Fruit fly (Drosophila melanogaster) whole organism, prepupa: Measurements from ENCODE around the gene CG6659.
A peak's percentile ranks its signal among the peaks of the same experiment; 100 is the strongest.

Source experiments
- Blimp-1 ChIP-seq: fragments of 200-800 bp; sonication (Bioruptor generic); optimal IDR thresholded peaks from 3 replicates; lab custom pipeline; 2017; ENCODE audit warnings: missing biosample characterization, missing genetic modification characterization, mild to moderate bottlenecking, moderate library complexity, missing genetic modification reagents
- CG10631 ChIP-seq: fragments of 200-800 bp; sonication (Bioruptor generic); optimal IDR thresholded peaks from 2 replicates; lab custom pipeline; 2016; ENCODE audit warnings: missing biosample characterization, missing genetic modification characterization
- CG10669 ChIP-seq: fragments of 200-800 bp; sonication (Bioruptor generic); optimal IDR thresholded peaks from 3 replicates; lab custom pipeline; 2018; ENCODE audit warnings: missing biosample characterization, mild to moderate bottlenecking, missing genetic modification characterization, moderate library complexity
- CG11902 ChIP-seq: fragments of 200-800 bp; sonication (Bioruptor generic); optimal IDR thresholded peaks from 3 replicates; lab custom pipeline; 2016; ENCODE audit warnings: missing biosample characterization, missing genetic modification characterization
- CG15336 ChIP-seq: fragments of 200-800 bp; sonication (Bioruptor generic); IDR thresholded peaks from 2 replicates; pipeline ENCODE4 v1.3.6; 2022; ENCODE audit warnings: missing biosample characterization, missing genetic modification characterization
- CG1621 ChIP-seq: fragments of 200-800 bp; sonication (Bioruptor generic); optimal IDR thresholded peaks from 3 replicates; lab custom pipeline; 2018; ENCODE audit warnings: missing biosample characterization, mild to moderate bottlenecking, missing genetic modification characterization
- CG16779 ChIP-seq: fragments of 200-800 bp; sonication (Bioruptor generic); optimal IDR thresholded peaks from 3 replicates; lab custom pipeline; 2017; ENCODE audit warnings: missing biosample characterization, mild to moderate bottlenecking, missing genetic modification characterization
- CG31627 ChIP-seq: fragments of 200-800 bp; sonication (Bioruptor generic); optimal IDR thresholded peaks from 3 replicates; lab custom pipeline; 2016; ENCODE audit warnings: missing biosample characterization, missing genetic modification characterization
- CG32006 ChIP-seq: fragments of 200-800 bp; sonication (Bioruptor generic); optimal IDR thresholded peaks from 3 replicates; lab custom pipeline; 2017; ENCODE audit warnings: missing biosample characterization, mild to moderate bottlenecking, missing genetic modification characterization
- CG34406 ChIP-seq: fragments of 200-800 bp; sonication (Bioruptor generic); optimal IDR thresholded peaks from 3 replicates; lab custom pipeline; 2016; ENCODE audit warnings: missing biosample characterization, missing genetic modification characterization
- CG3919 ChIP-seq: fragments of 200-800 bp; sonication (Bioruptor generic); optimal IDR thresholded peaks from 3 replicates; lab custom pipeline; 2016; ENCODE audit warnings: missing biosample characterization, missing genetic modification characterization
- CG4318 ChIP-seq: fragments of 200-800 bp; sonication (Bioruptor generic); optimal IDR thresholded peaks from 3 replicates; lab custom pipeline; 2017; ENCODE audit warnings: missing biosample characterization, mild to moderate bottlenecking, missing genetic modification characterization
- CG6163 ChIP-seq: fragments of 200-800 bp; sonication (Bioruptor generic); IDR thresholded peaks from 3 replicates; pipeline ENCODE4 v1.3.6; 2022; ENCODE audit warnings: missing biosample characterization, missing genetic modification characterization
- CG6276 ChIP-seq: fragments of 200-800 bp; sonication (Bioruptor generic); optimal IDR thresholded peaks from 2 replicates; lab custom pipeline; 2017; ENCODE audit warnings: missing biosample characterization, mild to moderate bottlenecking, missing genetic modification characterization
- CG6792 ChIP-seq: fragments of 200-800 bp; sonication (Bioruptor generic); optimal IDR thresholded peaks from 3 replicates; lab custom pipeline; 2016; ENCODE audit warnings: missing biosample characterization, missing genetic modification characterization
- CG6854 ChIP-seq: fragments of 200-800 bp; sonication (Bioruptor generic); optimal IDR thresholded peaks from 2 replicates; lab custom pipeline; 2017; ENCODE audit warnings: missing biosample characterization, mild to moderate bottlenecking, missing genetic modification characterization
- CG7368 ChIP-seq: fragments of 200-800 bp; sonication (Bioruptor generic); optimal IDR thresholded peaks from 3 replicates; lab custom pipeline; 2016; ENCODE audit warnings: missing biosample characterization, missing genetic modification characterization
- CG8119 ChIP-seq: fragments of 200-800 bp; sonication (Bioruptor generic); IDR thresholded peaks from 3 replicates; pipeline ENCODE4 v1.3.6; 2022; ENCODE audit warnings: missing biosample characterization, missing genetic modification characterization
- CG8319 ChIP-seq: fragments of 200-800 bp; sonication (Bioruptor generic); optimal IDR thresholded peaks from 3 replicates; lab custom pipeline; 2016; ENCODE audit warnings: missing biosample characterization, missing genetic modification characterization
- CG8632 ChIP-seq: fragments of 200-800 bp; sonication (Bioruptor generic); optimal IDR thresholded peaks from 3 replicates; lab custom pipeline; 2016; ENCODE audit warnings: missing biosample characterization, missing genetic modification characterization
- Eip75B ChIP-seq: fragments of 200-800 bp; sonication (Bioruptor generic); optimal IDR thresholded peaks from 3 replicates; lab custom pipeline; 2016; ENCODE audit warnings: missing biosample characterization, missing genetic modification characterization
- Eip78C ChIP-seq: fragments of 200-800 bp; sonication (Bioruptor generic); peaks from one replicate; lab custom pipeline; 2016; ENCODE audit warnings: missing biosample characterization, missing genetic modification characterization
- Eip93F ChIP-seq: fragments of 200-800 bp; sonication (Bioruptor generic); optimal IDR thresholded peaks from 2 replicates; lab custom pipeline; 2016; ENCODE audit warnings: missing biosample characterization, mild to moderate bottlenecking, missing genetic modification characterization
- Ets21C ChIP-seq: fragments of 200-800 bp; sonication (Bioruptor generic); optimal IDR thresholded peaks from 3 replicates; lab custom pipeline; 2016; ENCODE audit warnings: missing biosample characterization, missing genetic modification characterization
- Gug ChIP-seq: fragments of 200-800 bp; sonication (Bioruptor generic); IDR thresholded peaks from 2 replicates; pipeline ENCODE4 v1.3.6; 2022; ENCODE audit warnings: missing biosample characterization, missing genetic modification characterization
- Hr38 ChIP-seq: sonication (Bioruptor generic); optimal IDR thresholded peaks from 2 replicates; lab custom pipeline; 2016; ENCODE audit warnings: missing biosample characterization, missing genetic modification characterization
- Hr39 ChIP-seq: fragments of 200-800 bp; sonication (Bioruptor generic); optimal IDR thresholded peaks from 2 replicates; lab custom pipeline; 2016; ENCODE audit warnings: missing biosample characterization, missing genetic modification characterization
- Hr4 ChIP-seq: fragments of 200-800 bp; sonication (Bioruptor generic); optimal IDR thresholded peaks from 3 replicates; lab custom pipeline; 2016; ENCODE audit warnings: missing biosample characterization, missing genetic modification characterization
- Lpt ChIP-seq: fragments of 200-800 bp; sonication (Bioruptor generic); optimal IDR thresholded peaks from 3 replicates; lab custom pipeline; 2016; ENCODE audit warnings: missing biosample characterization, missing genetic modification characterization
- Met ChIP-seq: fragments of 200-800 bp; sonication (Bioruptor generic); optimal IDR thresholded peaks from 3 replicates; lab custom pipeline; 2016; ENCODE audit warnings: missing biosample characterization, missing genetic modification characterization
- Smox ChIP-seq: fragments of 200-800 bp; sonication (Bioruptor generic); optimal IDR thresholded peaks from 3 replicates; lab custom pipeline; 2016; ENCODE audit warnings: missing biosample characterization, missing genetic modification characterization
- Sox102F ChIP-seq: fragments of 200-800 bp; sonication (Bioruptor generic); optimal IDR thresholded peaks from 2 replicates; lab custom pipeline; 2016; ENCODE audit warnings: missing biosample characterization, mild to moderate bottlenecking, missing genetic modification characterization
- Sox15 ChIP-seq: fragments of 200-800 bp; sonication (Bioruptor generic); optimal IDR thresholded peaks from 3 replicates; lab custom pipeline; 2016; ENCODE audit warnings: missing biosample characterization, missing genetic modification characterization
- achi ChIP-seq: fragments of 200-800 bp; sonication (Bioruptor generic); optimal IDR thresholded peaks from 3 replicates; lab custom pipeline; 2016; ENCODE audit warnings: missing biosample characterization, missing genetic modification characterization
- acj6 ChIP-seq: fragments of 200-800 bp; sonication (Bioruptor generic); optimal IDR thresholded peaks from 3 replicates; lab custom pipeline; 2016; ENCODE audit warnings: missing biosample characterization, missing genetic modification characterization
- cyc ChIP-seq: fragments of 200-800 bp; sonication (Bioruptor generic); optimal IDR thresholded peaks from 3 replicates; lab custom pipeline; 2016; ENCODE audit warnings: missing biosample characterization, missing genetic modification characterization
- dac ChIP-seq: fragments of 200-800 bp; sonication (Bioruptor generic); optimal IDR thresholded peaks from 2 replicates; lab custom pipeline; 2017; ENCODE audit warnings: missing biosample characterization, mild to moderate bottlenecking, missing genetic modification characterization
- dsx ChIP-seq: fragments of 200-800 bp; optimal IDR thresholded peaks from 3 replicates; lab custom pipeline; 2019; ENCODE audit warnings: missing biosample characterization, mild to moderate bottlenecking, missing genetic modification characterization, moderate library complexity; ENCODE audit not compliant: poor library complexity, severe bottlenecking
- eg ChIP-seq: fragments of 200-800 bp; sonication (Bioruptor generic); IDR thresholded peaks from 3 replicates; pipeline ENCODE4 v1.3.6; 2022; ENCODE audit warnings: missing biosample characterization, missing genetic modification characterization
- esn ChIP-seq: fragments of 200-800 bp; sonication (Bioruptor generic); optimal IDR thresholded peaks from 2 replicates; lab custom pipeline; 2016; ENCODE audit warnings: missing biosample characterization, mild to moderate bottlenecking, missing genetic modification characterization, moderate library complexity
- fd59A ChIP-seq: fragments of 200-800 bp; sonication (Bioruptor generic); optimal IDR thresholded peaks from 2 replicates; lab custom pipeline; 2017; ENCODE audit warnings: missing biosample characterization, mild to moderate bottlenecking, missing genetic modification characterization, missing genetic modification reagents
- fd85E ChIP-seq: fragments of 200-800 bp; sonication (Bioruptor generic); optimal IDR thresholded peaks from 3 replicates; lab custom pipeline; 2016; ENCODE audit warnings: missing biosample characterization, missing genetic modification characterization
- lz ChIP-seq: fragments of 200-800 bp; sonication (Bioruptor generic); optimal IDR thresholded peaks from 3 replicates; lab custom pipeline; 2016; ENCODE audit warnings: missing biosample characterization, missing genetic modification characterization
- net ChIP-seq: fragments of 200-800 bp; sonication (Bioruptor generic); optimal IDR thresholded peaks from 3 replicates; lab custom pipeline; 2016; ENCODE audit warnings: missing biosample characterization, missing genetic modification characterization
- salr ChIP-seq, 2 experiments: fragments of 200-800 bp; sonication (Bioruptor generic); optimal IDR thresholded peaks; 3 replicates each; lab custom pipeline; 2016 to 2018; ENCODE audit warnings: missing biosample characterization in 2 of 2, missing genetic modification characterization in 2 of 2, mild to moderate bottlenecking in 1 of 2
- spab ChIP-seq: fragments of 200-800 bp; sonication (Bioruptor generic); optimal IDR thresholded peaks from 2 replicates; lab custom pipeline; 2017; ENCODE audit warnings: missing biosample characterization, mild to moderate bottlenecking, missing genetic modification characterization, missing genetic modification reagents
- ss ChIP-seq, 2 experiments: fragments of 200-800 bp; sonication (Bioruptor generic); optimal IDR thresholded peaks; 2 replicates in 1 of 2; 3 replicates in 1 of 2; lab custom pipeline; 2017 to 2018; ENCODE audit warnings: mild to moderate bottlenecking in 2 of 2, missing biosample characterization in 2 of 2, missing genetic modification characterization in 2 of 2, moderate library complexity in 1 of 2
- svp ChIP-seq: fragments of 200-800 bp; sonication (Bioruptor generic); peaks from one replicate; lab custom pipeline; 2016; ENCODE audit warnings: missing biosample characterization, missing genetic modification characterization
- topi ChIP-seq: fragments of 200-800 bp; sonication (Bioruptor generic); optimal IDR thresholded peaks from 3 replicates; lab custom pipeline; 2016; ENCODE audit warnings: missing biosample characterization, missing genetic modification characterization
- vri ChIP-seq: fragments of 200-800 bp; sonication (Bioruptor generic); optimal IDR thresholded peaks from 3 replicates; lab custom pipeline; 2016; ENCODE audit warnings: missing biosample characterization, mild to moderate bottlenecking, missing genetic modification characterization

The CG6659 gene

dm6 chrX:18681410-18681809 lies 24.3 kb upstream of the CG6659 start:
- TF ChIP-seq Eip78C (peak; percentile 5), CG31627 (no peak), achi (GFP tag; lab: Kevin White, UChicago) (no peak), CG3919 (GFP tag; lab: Kevin White, UChicago) (no peak), CG1621 (tag; lab: Kevin White, UChicago) (no peak), Eip93F (no peak)

- TF ChIP-seq CG8319 (GFP tag; lab: Kevin White, UChicago) (peak; percentile 2), lz (GFP tag; lab: Kevin White, UChicago) (no peak), salr (GFP tag; optimal IDR thresholded peaks at IDR 0.05; lab: Kevin White, UChicago) (no peak), cyc (GFP tag; lab: Kevin White, UChicago) (peak; percentile 21), topi (no peak), ss (GFP tag; optimal IDR thresholded peaks at IDR 0.05; lab: Kevin White, UChicago) (peak in 1 of 2 experiments; percentile 15), CG11902 (GFP tag; lab: Kevin White, UChicago) (peak; percentile 5), dsx (GFP tag; lab: Kevin White, UChicago) (no peak), CG15336 (GFP tag; lab: Robert Waterston, UW) (peak; percentile 69), CG16779 (no peak), CG6854 (GFP tag; lab: Kevin White, UChicago) (no peak), fd59A (GFP tag; lab: Kevin White, UChicago) (no peak), Sox102F (GFP tag; lab: Kevin White, UChicago) (peak; percentile 7), CG4318 (GFP tag; lab: Kevin White, UChicago) (peak; percentile 32), spab (GFP tag; lab: Kevin White, UChicago) (no peak), Hr38 (GFP tag; lab: Kevin White, UChicago) (no peak), CG10669 (GFP tag; lab: Kevin White, UChicago) (no peak), dac (GFP tag; lab: Kevin White, UChicago) (peak; percentile 4), Lpt (GFP tag; lab: Kevin White, UChicago) (no peak), acj6 (peak; percentile 34), CG3919 (GFP tag; lab: Kevin White, UChicago) (peak; percentile 47), Ets21C (GFP tag; lab: Kevin White, UChicago) (no peak), CG8632 (GFP tag; lab: Kevin White, UChicago) (no peak), Gug (no peak), Smox (peak; percentile 10), CG6792 (GFP tag; lab: Kevin White, UChicago) (peak; percentile 37), fd85E (GFP tag; lab: Kevin White, UChicago) (no peak), svp (peak; percentile 48), net (GFP tag; lab: Kevin White, UChicago) (peak; percentile 31), Eip93F (no peak), Met (peak; percentile 18), Hr39 (GFP tag; lab: Kevin White, UChicago) (no peak), CG6163 (GFP tag; lab: Robert Waterston, UW) (peak; percentile 71), CG1621 (tag; lab: Kevin White, UChicago) (no peak), CG7368 (no peak), CG32006 (GFP tag; lab: Kevin White, UChicago) (peak; percentile 55), CG31627 (peak; percentile 9), vri (no peak), Hr4 (GFP tag; lab: Kevin White, UChicago) (peak; percentile 51), CG6276 (GFP tag; lab: Kevin White, UChicago) (peak; percentile 31), CG10631 (GFP tag; lab: Kevin White, UChicago) (peak; percentile 29), CG8119 (GFP tag; lab: Robert Waterston, UW) (peak; percentile 47; the same call in 1 of the 3 replicates), Eip75B (GFP tag; lab: Kevin White, UChicago) (peak; percentile 19), esn (GFP tag; lab: Kevin White, UChicago) (peak; percentile 27), Blimp-1 (GFP tag; lab: Kevin White, UChicago) (no peak), eg (GFP tag; lab: Robert Waterston, UW) (peak; percentile 80), achi (GFP tag; lab: Kevin White, UChicago) (peak; percentile 45), CG34406 (GFP tag; lab: Kevin White, UChicago) (peak; percentile 15), Sox15 (GFP tag; lab: Kevin White, UChicago) (no peak)
Observed at dm6 chrX:18678876-18679275, 21.8 kb upstream of the CG6659 start.
